Worm (Caenorhabditis elegans) whole organism, young adult: ENCODE measurements around the gene C18D11.6.

ENCODE experiments used
- B0035.1 ChIP-seq: sonication (generic microtip); optimal IDR thresholded peaks from 2 replicates; lab custom pipeline; 2016; ENCODE audit warnings: missing genetic modification characterization, mild to moderate bottlenecking, missing compliant biosample characterization, missing genotype, missing genetic modification reagents
- D2030.7 ChIP-seq: fragments of 200-800 bp; sonication (Bioruptor generic); IDR thresholded peaks from 2 replicates; pipeline ENCODE4 v1.3.6; 2022; ENCODE audit warnings: missing genetic modification reagents, missing genetic modification characterization, missing compliant biosample characterization
- F33H1.4 ChIP-seq: fragments of 200-800 bp; sonication (Bioruptor generic); IDR thresholded peaks from 2 replicates; pipeline ENCODE4 v1.3.6; 2022; ENCODE audit warnings: missing genetic modification reagents, missing genetic modification characterization, missing compliant biosample characterization
- F37B4.10 ChIP-seq: fragments of 200-800 bp; sonication (Bioruptor generic); IDR thresholded peaks from 2 replicates; pipeline ENCODE4 v1.3.6; 2022; ENCODE audit warnings: missing genetic modification characterization, missing compliant biosample characterization
- F39B2.1 ChIP-seq: fragments of 200-800 bp; sonication (Bioruptor generic); IDR thresholded peaks from 2 replicates; pipeline ENCODE4 v1.3.6; 2022; ENCODE audit warnings: missing genetic modification reagents, missing genetic modification characterization, missing compliant biosample characterization
- F57C9.4 ChIP-seq: sonication (generic microtip); optimal IDR thresholded peaks from 2 replicates; lab custom pipeline; 2017; ENCODE audit warnings: mild to moderate bottlenecking, missing genetic modification characterization, missing compliant biosample characterization
- T26A5.8 ChIP-seq: sonication (generic microtip); optimal IDR thresholded peaks from 2 replicates; lab custom pipeline; 2016; ENCODE audit warnings: missing genetic modification characterization, missing compliant biosample characterization
- Y53G8AR.9 ChIP-seq: fragments of 200-800 bp; sonication (Bioruptor generic); conservative IDR thresholded peaks from 2 replicates; pipeline ENCODE4 v1.3.6; 2022; ENCODE audit warnings: missing genetic modification reagents, missing genetic modification characterization, missing compliant biosample characterization
- akir-1 ChIP-seq: fragments of 200-800 bp; sonication (Bioruptor generic); optimal IDR thresholded peaks from 2 replicates; lab custom pipeline; 2018; ENCODE audit warnings: mild to moderate bottlenecking, missing genetic modification characterization, moderate library complexity, missing compliant biosample characterization
- aptf-2 ChIP-seq: fragments of 200-800 bp; sonication (Bioruptor generic); conservative IDR thresholded peaks from 2 replicates; pipeline ENCODE4 v1.3.6; 2022; ENCODE audit warnings: missing genetic modification reagents, missing genetic modification characterization, missing compliant biosample characterization
- cebp-1 ChIP-seq, 2 experiments: fragments of 200-800 bp in 1 of 2; sonication (Bioruptor generic) in 1 of 2; sonication (generic microtip) in 1 of 2; IDR thresholded peaks in 1 of 2; optimal IDR thresholded peaks in 1 of 2; 2 replicates each; pipeline versions ENCODE4 v1.3.6 to Lab custom; 2017 to 2022; ENCODE audit warnings: missing compliant biosample characterization in 2 of 2, missing genetic modification characterization in 2 of 2, mild to moderate bottlenecking in 1 of 2, missing genetic modification reagents in 1 of 2, moderate library complexity in 1 of 2
- ceh-100 ChIP-seq: fragments of 200-800 bp; sonication (Bioruptor generic); IDR thresholded peaks from 2 replicates; pipeline ENCODE4 v1.3.6; 2022; ENCODE audit warnings: missing genetic modification reagents, missing genetic modification characterization, missing compliant biosample characterization
- chd-7 ChIP-seq: sonication (generic microtip); optimal IDR thresholded peaks from 2 replicates; lab custom pipeline; 2016; ENCODE audit warnings: mild to moderate bottlenecking, missing genetic modification characterization, moderate library complexity, missing compliant biosample characterization
- dox-1 ChIP-seq: fragments of 200-800 bp; sonication (Bioruptor generic); IDR thresholded peaks from 2 replicates; pipeline ENCODE4 v1.3.6; 2022; ENCODE audit warnings: missing genetic modification reagents, missing genetic modification characterization, missing compliant biosample characterization
- dpff-1 ChIP-seq: sonication (generic microtip); optimal IDR thresholded peaks from 2 replicates; lab custom pipeline; 2017; ENCODE audit warnings: mild to moderate bottlenecking, missing genetic modification characterization, missing compliant biosample characterization
- egrh-3 ChIP-seq: fragments of 200-800 bp; sonication (Bioruptor generic); IDR thresholded peaks from 2 replicates; pipeline ENCODE4 v1.3.6; 2022; ENCODE audit warnings: missing genetic modification reagents, missing genetic modification characterization, missing compliant biosample characterization
- ets-4 ChIP-seq: fragments of 200-800 bp; sonication (Bioruptor generic); optimal IDR thresholded peaks from 2 replicates; lab custom pipeline; 2018; ENCODE audit warnings: mild to moderate bottlenecking, missing genetic modification characterization, missing compliant biosample characterization
- hmg-20 ChIP-seq: fragments of 200-800 bp; sonication (Bioruptor generic); IDR thresholded peaks from 2 replicates; pipeline ENCODE4 v1.3.6; 2022; ENCODE audit warnings: missing genetic modification reagents, missing genetic modification characterization, missing compliant biosample characterization
- hrde-1 ChIP-seq: sonication (generic microtip); optimal IDR thresholded peaks from 2 replicates; lab custom pipeline; 2016; ENCODE audit warnings: missing genetic modification characterization, mild to moderate bottlenecking, missing compliant biosample characterization, moderate library complexity, missing genotype, missing genetic modification reagents, borderline replicate concordance
- let-526 ChIP-seq: fragments of 200-800 bp; sonication (Bioruptor generic); IDR thresholded peaks from 2 replicates; pipeline ENCODE4 v1.3.6; 2022; ENCODE audit warnings: missing genetic modification reagents, missing genetic modification characterization, missing compliant biosample characterization
- lin-35 ChIP-seq, 3 experiments: fragments of 150-350 bp in 2 of 3; sonication (generic microtip) in 1 of 3; optimal IDR thresholded peaks; 2 replicates each; lab custom pipeline; 2014 to 2018; ENCODE audit warnings: missing biosample characterization in 3 of 3, missing genetic modification characterization in 3 of 3, missing genetic modification reagents in 3 of 3
- lin-40 ChIP-seq: sonication (generic microtip); optimal IDR thresholded peaks from 2 replicates; lab custom pipeline; 2016; ENCODE audit warnings: missing genetic modification characterization, mild to moderate bottlenecking, missing compliant biosample characterization, missing genotype, missing genetic modification reagents
- lir-1 ChIP-seq: fragments of 200-800 bp; sonication (Bioruptor generic); conservative IDR thresholded peaks from 2 replicates; pipeline ENCODE4 v1.3.6; 2022; ENCODE audit warnings: missing genetic modification reagents, missing genetic modification characterization, missing compliant biosample characterization
- lsy-27 ChIP-seq: sonication (generic microtip); optimal IDR thresholded peaks from 2 replicates; lab custom pipeline; 2017; ENCODE audit warnings: missing genetic modification characterization, mild to moderate bottlenecking, missing compliant biosample characterization, antibody characterized with exemption, missing genotype, borderline replicate concordance; ENCODE audit not compliant: insufficient read depth
- madf-6 ChIP-seq: fragments of 200-800 bp; sonication (Bioruptor generic); IDR thresholded peaks from 2 replicates; pipeline ENCODE4 v1.3.6; 2022; ENCODE audit warnings: missing genetic modification reagents, missing genetic modification characterization, missing compliant biosample characterization
- madf-8 ChIP-seq: fragments of 200-800 bp; sonication (Bioruptor generic); conservative IDR thresholded peaks from 2 replicates; pipeline ENCODE4 v1.3.6; 2022; ENCODE audit warnings: missing genetic modification reagents, missing genetic modification characterization, missing compliant biosample characterization
- mcd-1 ChIP-seq: fragments of 200-800 bp; sonication (Bioruptor generic); IDR thresholded peaks from 2 replicates; pipeline ENCODE4 v1.3.6; 2022; ENCODE audit warnings: missing genetic modification reagents, missing genetic modification characterization, missing compliant biosample characterization
- mel-28 ChIP-seq: sonication (generic microtip); optimal IDR thresholded peaks from 2 replicates; lab custom pipeline; 2016; ENCODE audit warnings: borderline replicate concordance, mild to moderate bottlenecking, missing genetic modification characterization, missing compliant biosample characterization
- mes-4 ChIP-seq: sonication (generic microtip); optimal IDR thresholded peaks from 2 replicates; lab custom pipeline; 2016; ENCODE audit warnings: missing genotype, missing genetic modification characterization, missing compliant biosample characterization
- mxl-1 ChIP-seq: sonication (generic microtip); optimal IDR thresholded peaks from 2 replicates; lab custom pipeline; 2016; ENCODE audit warnings: missing genetic modification characterization, missing compliant biosample characterization
- nfya-1 ChIP-seq: sonication (generic microtip); optimal IDR thresholded peaks from 2 replicates; lab custom pipeline; 2017; ENCODE audit warnings: antibody characterized with exemption, missing compliant biosample characterization, missing genetic modification characterization, borderline replicate concordance; ENCODE audit not compliant: insufficient read depth
- nhr-80 ChIP-seq: sonication (generic microtip); optimal IDR thresholded peaks from 2 replicates; lab custom pipeline; 2016; ENCODE audit warnings: missing genetic modification characterization, missing compliant biosample characterization
- nhr-90 ChIP-seq: sonication (generic microtip); optimal IDR thresholded peaks from 2 replicates; lab custom pipeline; 2016; ENCODE audit warnings: missing genotype, mild to moderate bottlenecking, missing genetic modification characterization, missing compliant biosample characterization
- pbrm-1 ChIP-seq: fragments of 200-800 bp; sonication (Bioruptor generic); IDR thresholded peaks from 2 replicates; pipeline ENCODE4 v1.3.6; 2022; ENCODE audit warnings: missing genetic modification reagents, missing genetic modification characterization, missing compliant biosample characterization
- repo-1 ChIP-seq: sonication (generic microtip); optimal IDR thresholded peaks from 2 replicates; lab custom pipeline; 2017; ENCODE audit warnings: mild to moderate bottlenecking, missing genetic modification characterization, missing compliant biosample characterization
- snpc-1.1 ChIP-seq: sonication (generic microtip); optimal IDR thresholded peaks from 2 replicates; lab custom pipeline; 2017; ENCODE audit warnings: missing genetic modification characterization, mild to moderate bottlenecking, missing compliant biosample characterization, antibody characterized with exemption, moderate library complexity, missing genotype, missing genetic modification reagents; ENCODE audit not compliant: insufficient read depth
- somi-1 ChIP-seq: fragments of 200-800 bp; sonication (Bioruptor generic); optimal IDR thresholded peaks from 2 replicates; lab custom pipeline; 2018; ENCODE audit warnings: mild to moderate bottlenecking, missing genetic modification characterization, missing compliant biosample characterization
- tbp1 ChIP-seq: fragments of 200-800 bp; sonication (Bioruptor generic); optimal IDR thresholded peaks from 2 replicates; lab custom pipeline; 2018; ENCODE audit warnings: mild to moderate bottlenecking, missing genetic modification characterization, missing compliant biosample characterization
- unc-130 ChIP-seq: sonication (generic microtip); optimal IDR thresholded peaks from 2 replicates; lab custom pipeline; 2016; ENCODE audit warnings: missing genetic modification reagents, missing genetic modification characterization, missing compliant biosample characterization
- unc-62 ChIP-seq: fragments of 150-350 bp; optimal IDR thresholded peaks from 2 replicates; lab custom pipeline; 2014; ENCODE audit warnings: missing biosample characterization, missing genetic modification reagents, missing genetic modification characterization
- ztf-22 ChIP-seq: fragments of 200-800 bp; sonication (Bioruptor generic); optimal IDR thresholded peaks from 2 replicates; lab custom pipeline; 2018; ENCODE audit warnings: mild to moderate bottlenecking, missing genetic modification characterization, moderate library complexity, missing compliant biosample characterization
- ztf-26 ChIP-seq: sonication (generic microtip); optimal IDR thresholded peaks from 2 replicates; lab custom pipeline; 2017; ENCODE audit warnings: missing genetic modification characterization, missing compliant biosample characterization
- ztf-3 ChIP-seq: fragments of 200-800 bp; sonication (Bioruptor generic); optimal IDR thresholded peaks from 2 replicates; lab custom pipeline; 2018; ENCODE audit warnings: mild to moderate bottlenecking, missing genetic modification characterization, missing compliant biosample characterization
- ztf-6 ChIP-seq: fragments of 200-800 bp; sonication (Bioruptor generic); IDR thresholded peaks from 2 replicates; pipeline ENCODE4 v1.3.6; 2022; ENCODE audit warnings: missing genetic modification reagents, missing genetic modification characterization, missing compliant biosample characterization

Gene C18D11.6

ce11 chrIII:11825654-11826053 lies 15.3 kb downstream of the C18D11.6 start (continued):
- no peak for TF ChIP-seq lsy-27 (tag; lab: Kevin White, UChicago)
- no peak for TF ChIP-seq unc-62 (GFP tag; lab: Kevin White, UChicago)
- peak; percentile 46 for TF ChIP-seq tbp1
- TF ChIP-seq let-526 (GFP tag; lab: Robert Waterston, UW) = no peak
- no peak for TF ChIP-seq D2030.7 (GFP tag; lab: Robert Waterston, UW)
- no peak for TF ChIP-seq mxl-1
- no peak for TF ChIP-seq lin-35 (GFP tag; optimal IDR thresholded peaks at IDR 0.05; lab: Kevin White, UChicago)
- no peak for TF ChIP-seq nhr-90
- TF ChIP-seq snpc-1.1 = no peak
- TF ChIP-seq repo-1 (tag; lab: Kevin White, UChicago) = no peak
- TF ChIP-seq Y53G8AR.9 (GFP tag; lab: Robert Waterston, UW) = no peak
- TF ChIP-seq unc-130 = no peak
- TF ChIP-seq T26A5.8 (tag; lab: Kevin White, UChicago) = no peak
- no peak for TF ChIP-seq F33H1.4
- no peak; the same call in 1 of the 2 replicates for TF ChIP-seq cebp-1 (GFP tag; IDR thresholded peaks at IDR 0.05; lab: Robert Waterston, UW)
- TF ChIP-seq cebp-1 (tag; optimal IDR thresholded peaks at IDR 0.05; lab: Kevin White, UChicago) = peak; percentile 70
- no peak for TF ChIP-seq hrde-1 (tag; lab: Kevin White, UChicago)
- peak; percentile 56 for TF ChIP-seq nhr-80
- TF ChIP-seq B0035.1 (tag; lab: Kevin White, UChicago) = no peak
- peak; percentile 33; the same call in 1 of the 2 replicates for TF ChIP-seq pbrm-1 (GFP tag; lab: Robert Waterston, UW)
- TF ChIP-seq F37B4.10 = no peak
- peak; percentile 14 for TF ChIP-seq lin-40
- TF ChIP-seq egrh-3 (GFP tag; lab: Robert Waterston, UW) = no peak
- no peak for TF ChIP-seq akir-1 (GFP tag; lab: Kevin White, UChicago)
- TF ChIP-seq chd-7 (tag; lab: Kevin White, UChicago) = no peak
- TF ChIP-seq ztf-3 = no peak
- no peak for TF ChIP-seq mel-28
- no peak for TF ChIP-seq hmg-20 (GFP tag; lab: Robert Waterston, UW)
- TF ChIP-seq madf-6 (GFP tag; lab: Robert Waterston, UW) = peak; percentile 53; the same call in 1 of the 2 replicates
- TF ChIP-seq aptf-2 = no peak
- no peak for TF ChIP-seq ztf-22
- no peak for TF ChIP-seq ztf-26 (tag; lab: Kevin White, UChicago)
- TF ChIP-seq F57C9.4 (tag; lab: Kevin White, UChicago) = no peak
- peak; percentile 50; the same call in 1 of the 2 replicates for TF ChIP-seq dox-1
- TF ChIP-seq mcd-1 = peak; percentile 91
- TF ChIP-seq F39B2.1 (GFP tag; lab: Robert Waterston, UW) = no peak
- TF ChIP-seq lir-1 (GFP tag; lab: Robert Waterston, UW) = no peak
- TF ChIP-seq dpff-1 (tag; lab: Kevin White, UChicago) = no peak
- TF ChIP-seq ets-4 = no peak
- TF ChIP-seq mes-4 (tag; lab: Kevin White, UChicago) = no peak
- TF ChIP-seq ceh-100 (GFP tag; lab: Robert Waterston, UW) = peak; percentile 70
- no peak for TF ChIP-seq somi-1 (GFP tag; lab: Kevin White, UChicago)
- TF ChIP-seq madf-8 (GFP tag; lab: Robert Waterston, UW) = no peak
- TF ChIP-seq ztf-6 (GFP tag; lab: Robert Waterston, UW) = no peak
- no peak for TF ChIP-seq nfya-1
